Fruit fly (Drosophila melanogaster) whole organism: Measurements from ENCODE around the gene Ost48.

ENCODE experiments used
- CG8478 ChIP-seq: fragments of >200 bp; optimal IDR thresholded peaks from 2 replicates; lab custom pipeline; 2018; ENCODE audit warnings: inconsistent platforms
- Dll ChIP-seq: fragments of >200 bp; optimal IDR thresholded peaks from 2 replicates; lab custom pipeline; 2017
- EcR ChIP-seq, 2 experiments: fragments of >200 bp; optimal IDR thresholded peaks; 2 replicates each; lab custom pipeline; 2017; ENCODE audit warnings: missing biosample characterization in 2 of 2, missing genetic modification characterization in 2 of 2, missing genetic modification reagents in 2 of 2
- pan ChIP-seq: fragments of >200 bp; optimal IDR thresholded peaks from 2 replicates; lab custom pipeline; 2017
- psq ChIP-seq: fragments of >200 bp; optimal IDR thresholded peaks from 2 replicates; lab custom pipeline; 2017
- usp ChIP-seq: fragments of >200 bp; optimal IDR thresholded peaks from 2 replicates; lab custom pipeline; 2017; ENCODE audit warnings: missing biosample characterization, missing genetic modification characterization, mixed read lengths

Ost48 gene

DNA sequence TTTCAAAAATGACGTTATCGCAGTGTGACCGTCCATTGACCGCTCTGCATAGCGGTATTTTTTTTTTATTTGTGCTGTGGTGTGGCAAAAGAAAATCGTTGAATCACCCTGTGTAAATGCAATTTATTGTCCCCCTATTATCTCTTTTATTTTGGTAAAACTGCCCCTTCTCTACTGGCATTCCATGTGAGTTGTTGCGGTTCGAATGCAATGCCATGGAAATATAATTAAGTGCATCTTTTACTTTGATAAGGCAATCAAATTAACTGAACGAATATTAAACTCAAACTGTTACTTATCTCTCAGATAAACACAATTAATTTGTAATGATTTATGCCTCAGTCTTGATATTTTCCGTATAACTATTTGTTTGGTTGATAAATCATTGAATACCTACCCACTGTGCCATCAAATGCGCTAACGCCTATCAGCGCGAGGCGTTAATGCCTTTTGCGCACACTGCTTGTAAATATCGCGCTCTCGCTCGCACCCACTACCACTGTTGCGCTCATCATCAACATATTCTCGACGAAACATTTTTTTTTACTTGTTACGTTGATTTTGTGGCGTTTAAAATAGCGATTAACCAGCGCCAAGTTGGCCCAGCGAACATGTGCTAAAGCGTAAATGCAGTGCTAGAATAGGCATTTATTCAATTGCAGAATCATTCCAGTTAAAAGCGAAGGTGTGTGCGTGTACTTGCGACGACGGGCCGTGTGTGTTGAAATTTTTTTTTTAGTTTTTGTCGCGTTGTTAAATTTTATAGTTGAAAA lies 49.1 kb downstream of the Ost48 start:
- no peak for TF ChIP-seq pan
- TF ChIP-seq Dll, result no peak
- no peak for TF ChIP-seq EcR (GFP tag; optimal IDR thresholded peaks at IDR 0.05; lab: Kevin White, UChicago)
- TF ChIP-seq psq (lab: Kevin White, UChicago), result no peak
- TF ChIP-seq usp, result no peak
- no peak for TF ChIP-seq CG8478

DNA sequence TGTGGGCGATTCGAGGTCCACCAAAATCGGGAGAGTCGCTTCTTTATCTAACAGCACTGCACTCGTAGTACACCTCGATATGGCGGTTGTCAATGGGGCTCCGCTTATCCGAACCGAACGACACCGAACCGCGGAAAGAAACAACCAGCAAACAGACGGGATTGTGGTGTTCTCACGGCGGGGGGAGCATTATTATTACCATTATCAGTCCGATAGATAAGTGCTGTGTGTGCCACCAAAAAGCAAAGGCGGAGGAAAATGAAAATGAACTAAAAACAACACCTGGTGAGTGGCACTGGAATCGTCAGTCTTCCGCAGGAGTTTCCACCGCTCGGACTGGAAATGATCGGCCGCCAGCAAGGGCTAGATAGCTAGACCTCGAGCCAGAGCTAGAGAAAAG lies 49.9 kb downstream of the Ost48 start, which contains the start of gene AP-1gamma:
Gene AP-1gamma (plus strand): TSS at position 305 of the 400 bp plus-strand sequence.
- no peak for TF ChIP-seq Dll
- TF ChIP-seq EcR (GFP tag; optimal IDR thresholded peaks at IDR 0.05; lab: Kevin White, UChicago), result no peak
- no peak for TF ChIP-seq usp
- TF ChIP-seq pan, result no peak
- no peak for TF ChIP-seq psq (lab: Kevin White, UChicago)
- TF ChIP-seq CG8478, result no peak
